Fruit fly (Drosophila melanogaster): ENCODE measurements around the gene aurB.

DNA sequence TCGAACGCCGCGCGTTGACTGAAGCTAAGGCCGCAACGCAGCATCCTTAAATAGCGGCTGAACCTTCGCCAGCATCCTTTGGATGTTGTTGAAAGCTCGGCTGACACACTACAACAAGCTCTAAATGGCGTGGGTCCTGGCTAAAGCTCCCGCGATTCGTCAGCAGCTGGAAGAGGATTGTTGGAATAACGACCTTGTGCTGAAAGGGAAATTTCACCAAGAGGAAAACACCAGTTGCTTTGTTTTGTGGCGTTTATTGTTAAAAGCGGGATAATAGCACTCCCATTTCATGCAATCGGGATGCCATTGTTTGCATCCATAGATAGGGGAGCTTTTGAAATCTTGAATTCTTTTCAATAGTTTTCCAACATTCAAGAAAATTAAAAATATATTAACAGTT lies 20.4 kb downstream of the aurB start, which contains the start of gene Nos:
- TF ChIP-seq fru (GFP tag; optimal IDR thresholded peaks at IDR 0.05) (no peak), dmrt93B (GFP tag; optimal IDR thresholded peaks at IDR 0.05) (no peak), sage (GFP tag; optimal IDR thresholded peaks at IDR 0.05) (no peak), rgr (GFP tag; optimal IDR thresholded peaks at IDR 0.05) (no peak), Abd-B (GFP tag; optimal IDR thresholded peaks at IDR 0.05) (no peak), psq (GFP tag; optimal IDR thresholded peaks at IDR 0.05) (no peak), Mio (GFP tag; optimal IDR thresholded peaks at IDR 0.05) (no peak)
